Fruit fly (Drosophila melanogaster) whole organism, adult: ENCODE results near the gene CG3618.
A peak's percentile ranks its signal among the peaks of the same experiment; 100 is the strongest.

Experiments used
- CG11617 ChIP-seq: fragments of 200-800 bp; sonication (Bioruptor generic); optimal IDR thresholded peaks from 2 replicates; lab custom pipeline; 2017; ENCODE audit warnings: mild to moderate bottlenecking, missing biosample characterization, missing genetic modification reagents, missing genetic modification characterization
- CG12768 ChIP-seq: fragments of 200-800 bp; sonication (Bioruptor generic); optimal IDR thresholded peaks from 2 replicates; lab custom pipeline; 2017; ENCODE audit warnings: missing biosample characterization, missing genetic modification characterization, mild to moderate bottlenecking, moderate library complexity, missing genetic modification reagents
- CG14711 ChIP-seq: fragments of 200-800 bp; sonication (Bioruptor generic); optimal IDR thresholded peaks from 2 replicates; lab custom pipeline; 2018; ENCODE audit warnings: missing biosample characterization, mild to moderate bottlenecking, missing genetic modification characterization, moderate library complexity
- CG1620 ChIP-seq: fragments of 200-800 bp; sonication (Bioruptor generic); optimal IDR thresholded peaks from 2 replicates; lab custom pipeline; 2016; ENCODE audit warnings: missing biosample characterization, missing genetic modification characterization
- CG33017 ChIP-seq: fragments of 200-800 bp; sonication (Bioruptor generic); optimal IDR thresholded peaks from 2 replicates; lab custom pipeline; 2018; ENCODE audit warnings: missing biosample characterization, mild to moderate bottlenecking, missing genetic modification characterization, moderate library complexity
- CG5204 ChIP-seq: fragments of 200-800 bp; sonication (Bioruptor generic); optimal IDR thresholded peaks from 2 replicates; lab custom pipeline; 2016; ENCODE audit warnings: missing biosample characterization, missing genetic modification characterization
- CG7045 ChIP-seq: fragments of 200-800 bp; sonication (Bioruptor generic); optimal IDR thresholded peaks from 2 replicates; lab custom pipeline; 2017; ENCODE audit warnings: missing biosample characterization, mild to moderate bottlenecking, missing genetic modification characterization
- CG7101 ChIP-seq: fragments of 200-800 bp; sonication (Bioruptor generic); optimal IDR thresholded peaks from 2 replicates; lab custom pipeline; 2018; ENCODE audit warnings: missing biosample characterization, mild to moderate bottlenecking, missing genetic modification characterization, moderate library complexity
- Clk ChIP-seq: fragments of 200-800 bp; sonication (Bioruptor generic); optimal IDR thresholded peaks from 2 replicates; lab custom pipeline; 2017; ENCODE audit warnings: missing biosample characterization, missing genetic modification characterization
- Crg-1 ChIP-seq: fragments of 200-800 bp; sonication (Bioruptor generic); optimal IDR thresholded peaks from 2 replicates; lab custom pipeline; 2016; ENCODE audit warnings: missing biosample characterization, missing genetic modification characterization
- Hr96 ChIP-seq: fragments of 200-800 bp; sonication (Bioruptor generic); optimal IDR thresholded peaks from 2 replicates; lab custom pipeline; 2016; ENCODE audit warnings: missing biosample characterization, missing genetic modification characterization
- Mnt ChIP-seq: fragments of 200-800 bp; sonication (Bioruptor generic); optimal IDR thresholded peaks from 2 replicates; lab custom pipeline; 2016; ENCODE audit warnings: missing biosample characterization, mild to moderate bottlenecking, missing genetic modification characterization
- bab1 ChIP-seq: fragments of 200-800 bp; sonication (Bioruptor generic); optimal IDR thresholded peaks from 3 replicates; lab custom pipeline; 2019; ENCODE audit warnings: missing biosample characterization, mild to moderate bottlenecking, missing genetic modification characterization, moderate library complexity
- cic ChIP-seq: fragments of 200-800 bp; sonication (Bioruptor generic); optimal IDR thresholded peaks from 2 replicates; lab custom pipeline; 2017; ENCODE audit warnings: missing biosample characterization, mild to moderate bottlenecking, missing genetic modification characterization, moderate library complexity
- cnc ChIP-seq, 2 experiments: fragments of >200 bp; optimal IDR thresholded peaks; 2 replicates each; lab custom pipeline; 2017
- kay ChIP-seq: fragments of 200-800 bp; sonication (Bioruptor generic); peaks from one replicate; lab custom pipeline; 2016; ENCODE audit warnings: missing biosample characterization, missing genetic modification characterization, borderline replicate concordance
- ovo ChIP-seq: fragments of 200-800 bp; sonication (Bioruptor generic); optimal IDR thresholded peaks from 2 replicates; lab custom pipeline; 2016; ENCODE audit warnings: missing biosample characterization, missing genetic modification characterization
- pad ChIP-seq: fragments of 200-800 bp; sonication (Bioruptor generic); optimal IDR thresholded peaks from 3 replicates; lab custom pipeline; 2017; ENCODE audit warnings: missing biosample characterization, missing genetic modification characterization, mild to moderate bottlenecking, moderate library complexity, missing genetic modification reagents
- tj ChIP-seq: fragments of 200-800 bp; sonication (Bioruptor generic); optimal IDR thresholded peaks from 3 replicates; lab custom pipeline; 2017; ENCODE audit warnings: missing biosample characterization, mild to moderate bottlenecking, missing genetic modification characterization, moderate library complexity
- toe ChIP-seq: fragments of 200-800 bp; sonication (Bioruptor generic); optimal IDR thresholded peaks from 2 replicates; lab custom pipeline; 2016; ENCODE audit warnings: missing biosample characterization, missing genetic modification characterization

CG3618 gene

dm6 chr3L:20784812-20785671 is 30.8 kb downstream of the CG3618 start:
- TF ChIP-seq Hr96 (GFP tag; lab: Kevin White, UChicago), result peak; percentile 60
- TF ChIP-seq CG12768 (GFP tag; lab: Kevin White, UChicago), result peak; percentile 5
- no peak for TF ChIP-seq CG5204 (GFP tag; lab: Kevin White, UChicago)
- TF ChIP-seq Clk (GFP tag; lab: Kevin White, UChicago), result no peak
- TF ChIP-seq toe (GFP tag; lab: Kevin White, UChicago), result peak; percentile 73
- TF ChIP-seq kay (GFP tag; lab: Kevin White, UChicago), result no peak
- peak; percentile 58 for TF ChIP-seq Mnt (GFP tag; lab: Kevin White, UChicago)
- peak; percentile 62 for TF ChIP-seq cic (GFP tag; lab: Kevin White, UChicago)
- peak; percentile 68 for TF ChIP-seq pad
- peak; percentile 93 for TF ChIP-seq ovo (GFP tag; lab: Kevin White, UChicago)
- peak; percentile 15 for TF ChIP-seq CG1620 (GFP tag; lab: Kevin White, UChicago)
- peak; percentile 47 for TF ChIP-seq CG7101
- peak; percentile 49 for TF ChIP-seq bab1 (GFP tag; lab: Kevin White, UChicago)
- TF ChIP-seq cnc (optimal IDR thresholded peaks at IDR 0.05; lab: Kevin White, UChicago), result no peak
- TF ChIP-seq CG11617, result peak; percentile 54
- no peak for TF ChIP-seq CG14711
- TF ChIP-seq Crg-1 (GFP tag; lab: Kevin White, UChicago), result peak; percentile 31
- peak; percentile 4 for TF ChIP-seq CG7045
- peak; percentile 47 for TF ChIP-seq tj (GFP tag; lab: Kevin White, UChicago)
- TF ChIP-seq CG33017 (tag; lab: Kevin White, UChicago), result peak; percentile 39

dm6 chr3L:20784394-20784793 is 31.5 kb downstream of the CG3618 start:
- no peak for TF ChIP-seq Mnt (GFP tag; lab: Kevin White, UChicago)
- no peak for TF ChIP-seq CG1620 (GFP tag; lab: Kevin White, UChicago)
- TF ChIP-seq ovo (GFP tag; lab: Kevin White, UChicago), result no peak
- no peak for TF ChIP-seq cic (GFP tag; lab: Kevin White, UChicago)
- no peak for TF ChIP-seq tj (GFP tag; lab: Kevin White, UChicago)
- no peak for TF ChIP-seq CG7045
- no peak for TF ChIP-seq Clk (GFP tag; lab: Kevin White, UChicago)
- TF ChIP-seq bab1 (GFP tag; lab: Kevin White, UChicago), result no peak
- TF ChIP-seq CG7101, result no peak
- no peak for TF ChIP-seq kay (GFP tag; lab: Kevin White, UChicago)
- TF ChIP-seq CG14711, result no peak
- TF ChIP-seq toe (GFP tag; lab: Kevin White, UChicago), result no peak

- no peak for TF ChIP-seq bab1 (GFP tag; lab: Kevin White, UChicago)
- peak; percentile 41 for TF ChIP-seq CG33017 (tag; lab: Kevin White, UChicago)
- TF ChIP-seq pad, result peak; percentile 40
- TF ChIP-seq tj (GFP tag; lab: Kevin White, UChicago), result no peak
- peak; percentile 61 for TF ChIP-seq CG7045
- peak; percentile 63 for TF ChIP-seq CG1620 (GFP tag; lab: Kevin White, UChicago)
- peak; percentile 44 for TF ChIP-seq CG7101
- no peak for TF ChIP-seq CG12768 (GFP tag; lab: Kevin White, UChicago)
- TF ChIP-seq CG14711, result peak; percentile 47
- peak; percentile 40 for TF ChIP-seq CG11617
- no peak for TF ChIP-seq Crg-1 (GFP tag; lab: Kevin White, UChicago)
- peak; percentile 77 for TF ChIP-seq toe (GFP tag; lab: Kevin White, UChicago)
- TF ChIP-seq Mnt (GFP tag; lab: Kevin White, UChicago), result peak; percentile 39
- no peak for TF ChIP-seq cic (GFP tag; lab: Kevin White, UChicago)
- TF ChIP-seq Hr96 (GFP tag; lab: Kevin White, UChicago), result peak; percentile 74
These were observed 37.4 kb downstream of the CG3618 start, which contains the start of the genes Pex16 and Pex14 for dm6 chr3L:20778224-20779063. Gene Pex16 (minus strand): TSS chr3L:20778264. Gene Pex14 (plus strand): TSS chr3L:20778799.

dm6 chr3L:20777496-20777895 is 38.4 kb downstream of the CG3618 start:
- TF ChIP-seq Crg-1 (GFP tag; lab: Kevin White, UChicago) (no peak), Hr96 (GFP tag; lab: Kevin White, UChicago) (no peak), ovo (GFP tag; lab: Kevin White, UChicago) (no peak), CG5204 (GFP tag; lab: Kevin White, UChicago) (no peak), CG33017 (tag; lab: Kevin White, UChicago) (no peak), kay (GFP tag; lab: Kevin White, UChicago) (no peak), bab1 (GFP tag; lab: Kevin White, UChicago) (no peak), CG11617 (no peak), tj (GFP tag; lab: Kevin White, UChicago) (no peak), pad (no peak)

dm6 chr3L:20772647-20773015 is 43.2 kb downstream of the CG3618 start:
- TF ChIP-seq bab1 (GFP tag; lab: Kevin White, UChicago) (no peak), Mnt (GFP tag; lab: Kevin White, UChicago) (no peak), CG7045 (no peak), pad (no peak), CG7101 (no peak), CG14711 (no peak), CG5204 (GFP tag; lab: Kevin White, UChicago) (no peak), CG11617 (no peak), CG33017 (tag; lab: Kevin White, UChicago) (no peak), Crg-1 (GFP tag; lab: Kevin White, UChicago) (no peak), CG1620 (GFP tag; lab: Kevin White, UChicago) (no peak), cic (GFP tag; lab: Kevin White, UChicago) (no peak), toe (GFP tag; lab: Kevin White, UChicago) (no peak), kay (GFP tag; lab: Kevin White, UChicago) (no peak)
